Worm (Caenorhabditis elegans): ENCODE measurements around the gene ech-9.

DNA sequence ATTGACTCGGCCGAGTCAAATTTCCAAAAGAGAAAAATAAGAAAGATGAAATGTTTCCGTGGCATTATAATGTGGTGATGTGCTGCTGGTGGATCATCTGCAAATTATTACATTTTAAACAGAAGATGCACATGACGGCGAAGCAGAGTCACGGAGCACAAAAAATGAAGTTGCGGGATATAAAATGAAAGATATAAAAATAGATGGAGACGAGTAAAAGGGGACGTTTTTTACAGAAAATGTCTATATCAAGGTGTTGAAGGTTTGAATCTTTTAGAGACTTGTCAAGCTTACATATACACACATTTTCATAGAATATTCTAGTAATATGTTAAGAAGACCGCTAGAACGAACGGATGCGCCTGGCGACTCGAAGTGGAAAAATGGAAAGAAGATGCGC lies 40.8 kb downstream of the ech-9 start, which contains the start of gene ptrg-1:
- TF ChIP-seq cog-1 (tag; optimal IDR thresholded peaks at IDR 0.05) (no peak), klf-2 (GFP tag; conservative IDR thresholded peaks at IDR 0.05) (no peak), T22C8.4 (GFP tag; IDR thresholded peaks at IDR 0.05) (no peak), ref-1 (GFP tag; conservative IDR thresholded peaks at IDR 0.05) (no peak), ztf-23 (GFP tag; IDR thresholded peaks at IDR 0.05) (no peak), tab-1 (GFP tag; IDR thresholded peaks at IDR 0.05) (no peak), flt-1 (GFP tag; IDR thresholded peaks at IDR 0.05) (no peak), med-1 (GFP tag; optimal IDR thresholded peaks at IDR 0.05; ENCODE audit: insufficient read depth) (no peak)
